Fruit fly (Drosophila melanogaster) whole organism, prepupa: ENCODE measurements around the gene Hus1-like.

Source experiments
- CG11762 ChIP-seq: fragments of 200-800 bp; sonication (Bioruptor generic); optimal IDR thresholded peaks from 3 replicates; lab custom pipeline; 2016; ENCODE audit warnings: missing biosample characterization, missing genetic modification characterization; ENCODE audit not compliant: insufficient read depth
- CG11902 ChIP-seq: fragments of 200-800 bp; sonication (Bioruptor generic); optimal IDR thresholded peaks from 3 replicates; lab custom pipeline; 2016; ENCODE audit warnings: missing biosample characterization, missing genetic modification characterization
- CG1621 ChIP-seq: fragments of 200-800 bp; sonication (Bioruptor generic); optimal IDR thresholded peaks from 3 replicates; lab custom pipeline; 2018; ENCODE audit warnings: missing biosample characterization, mild to moderate bottlenecking, missing genetic modification characterization
- CG16779 ChIP-seq: fragments of 200-800 bp; sonication (Bioruptor generic); optimal IDR thresholded peaks from 3 replicates; lab custom pipeline; 2017; ENCODE audit warnings: missing biosample characterization, mild to moderate bottlenecking, missing genetic modification characterization
- CG3032 ChIP-seq: fragments of 200-800 bp; optimal IDR thresholded peaks from 2 replicates; lab custom pipeline; 2019; ENCODE audit warnings: missing biosample characterization, mild to moderate bottlenecking, missing genetic modification characterization, moderate library complexity
- CG31627 ChIP-seq: fragments of 200-800 bp; sonication (Bioruptor generic); optimal IDR thresholded peaks from 3 replicates; lab custom pipeline; 2016; ENCODE audit warnings: missing biosample characterization, missing genetic modification characterization
- CG34406 ChIP-seq: fragments of 200-800 bp; sonication (Bioruptor generic); optimal IDR thresholded peaks from 3 replicates; lab custom pipeline; 2016; ENCODE audit warnings: missing biosample characterization, missing genetic modification characterization
- CG4318 ChIP-seq: fragments of 200-800 bp; sonication (Bioruptor generic); optimal IDR thresholded peaks from 3 replicates; lab custom pipeline; 2017; ENCODE audit warnings: missing biosample characterization, mild to moderate bottlenecking, missing genetic modification characterization
- CG6163 ChIP-seq: fragments of 200-800 bp; sonication (Bioruptor generic); IDR thresholded peaks from 3 replicates; pipeline ENCODE4 v1.3.6; 2022; ENCODE audit warnings: missing biosample characterization, missing genetic modification characterization
- CG6276 ChIP-seq: fragments of 200-800 bp; sonication (Bioruptor generic); optimal IDR thresholded peaks from 2 replicates; lab custom pipeline; 2017; ENCODE audit warnings: missing biosample characterization, mild to moderate bottlenecking, missing genetic modification characterization
- CG6792 ChIP-seq: fragments of 200-800 bp; sonication (Bioruptor generic); optimal IDR thresholded peaks from 3 replicates; lab custom pipeline; 2016; ENCODE audit warnings: missing biosample characterization, missing genetic modification characterization
- CG6854 ChIP-seq: fragments of 200-800 bp; sonication (Bioruptor generic); optimal IDR thresholded peaks from 2 replicates; lab custom pipeline; 2017; ENCODE audit warnings: missing biosample characterization, mild to moderate bottlenecking, missing genetic modification characterization
- CG7368 ChIP-seq: fragments of 200-800 bp; sonication (Bioruptor generic); optimal IDR thresholded peaks from 3 replicates; lab custom pipeline; 2016; ENCODE audit warnings: missing biosample characterization, missing genetic modification characterization
- CG8119 ChIP-seq: fragments of 200-800 bp; sonication (Bioruptor generic); IDR thresholded peaks from 3 replicates; pipeline ENCODE4 v1.3.6; 2022; ENCODE audit warnings: missing biosample characterization, missing genetic modification characterization
- Eip75B ChIP-seq: fragments of 200-800 bp; sonication (Bioruptor generic); optimal IDR thresholded peaks from 3 replicates; lab custom pipeline; 2016; ENCODE audit warnings: missing biosample characterization, missing genetic modification characterization
- Eip78C ChIP-seq: fragments of 200-800 bp; sonication (Bioruptor generic); peaks from one replicate; lab custom pipeline; 2016; ENCODE audit warnings: missing biosample characterization, missing genetic modification characterization
- Eip93F ChIP-seq: fragments of 200-800 bp; sonication (Bioruptor generic); optimal IDR thresholded peaks from 2 replicates; lab custom pipeline; 2016; ENCODE audit warnings: missing biosample characterization, mild to moderate bottlenecking, missing genetic modification characterization
- Ets96B ChIP-seq: fragments of 200-800 bp; optimal IDR thresholded peaks from 2 replicates; lab custom pipeline; 2019; ENCODE audit warnings: missing biosample characterization, mild to moderate bottlenecking, missing genetic modification characterization, moderate library complexity
- Gug ChIP-seq: fragments of 200-800 bp; sonication (Bioruptor generic); IDR thresholded peaks from 2 replicates; pipeline ENCODE4 v1.3.6; 2022; ENCODE audit warnings: missing biosample characterization, missing genetic modification characterization
- Met ChIP-seq: fragments of 200-800 bp; sonication (Bioruptor generic); optimal IDR thresholded peaks from 3 replicates; lab custom pipeline; 2016; ENCODE audit warnings: missing biosample characterization, missing genetic modification characterization
- OdsH ChIP-seq: fragments of 200-800 bp; sonication (Bioruptor generic); optimal IDR thresholded peaks from 3 replicates; lab custom pipeline; 2016; ENCODE audit warnings: missing biosample characterization, missing genetic modification characterization
- Sox14 ChIP-seq: fragments of 200-800 bp; sonication (Bioruptor generic); optimal IDR thresholded peaks from 3 replicates; lab custom pipeline; 2016; ENCODE audit warnings: missing biosample characterization, missing genetic modification characterization
- cyc ChIP-seq: fragments of 200-800 bp; sonication (Bioruptor generic); optimal IDR thresholded peaks from 3 replicates; lab custom pipeline; 2016; ENCODE audit warnings: missing biosample characterization, missing genetic modification characterization
- eg ChIP-seq: fragments of 200-800 bp; sonication (Bioruptor generic); IDR thresholded peaks from 3 replicates; pipeline ENCODE4 v1.3.6; 2022; ENCODE audit warnings: missing biosample characterization, missing genetic modification characterization
- esn ChIP-seq: fragments of 200-800 bp; sonication (Bioruptor generic); optimal IDR thresholded peaks from 2 replicates; lab custom pipeline; 2016; ENCODE audit warnings: missing biosample characterization, mild to moderate bottlenecking, missing genetic modification characterization, moderate library complexity
- fd59A ChIP-seq: fragments of 200-800 bp; sonication (Bioruptor generic); optimal IDR thresholded peaks from 2 replicates; lab custom pipeline; 2017; ENCODE audit warnings: missing biosample characterization, mild to moderate bottlenecking, missing genetic modification characterization, missing genetic modification reagents
- fkh ChIP-seq: fragments of 200-800 bp; sonication (Bioruptor generic); optimal IDR thresholded peaks from 3 replicates; lab custom pipeline; 2017; ENCODE audit warnings: missing biosample characterization, mild to moderate bottlenecking, missing genetic modification characterization, moderate library complexity
- lz ChIP-seq: fragments of 200-800 bp; sonication (Bioruptor generic); optimal IDR thresholded peaks from 3 replicates; lab custom pipeline; 2016; ENCODE audit warnings: missing biosample characterization, missing genetic modification characterization
- net ChIP-seq: fragments of 200-800 bp; sonication (Bioruptor generic); optimal IDR thresholded peaks from 3 replicates; lab custom pipeline; 2016; ENCODE audit warnings: missing biosample characterization, missing genetic modification characterization
- salr ChIP-seq, 2 experiments: fragments of 200-800 bp; sonication (Bioruptor generic); optimal IDR thresholded peaks; 3 replicates each; lab custom pipeline; 2016 to 2018; ENCODE audit warnings: missing biosample characterization in 2 of 2, missing genetic modification characterization in 2 of 2, mild to moderate bottlenecking in 1 of 2
- ss ChIP-seq, 2 experiments: fragments of 200-800 bp; sonication (Bioruptor generic); optimal IDR thresholded peaks; 2 replicates in 1 of 2; 3 replicates in 1 of 2; lab custom pipeline; 2017 to 2018; ENCODE audit warnings: mild to moderate bottlenecking in 2 of 2, missing biosample characterization in 2 of 2, missing genetic modification characterization in 2 of 2, moderate library complexity in 1 of 2
- topi ChIP-seq: fragments of 200-800 bp; sonication (Bioruptor generic); optimal IDR thresholded peaks from 3 replicates; lab custom pipeline; 2016; ENCODE audit warnings: missing biosample characterization, missing genetic modification characterization
- vri ChIP-seq: fragments of 200-800 bp; sonication (Bioruptor generic); optimal IDR thresholded peaks from 3 replicates; lab custom pipeline; 2016; ENCODE audit warnings: missing biosample characterization, mild to moderate bottlenecking, missing genetic modification characterization

Hus1-like gene

DNA sequence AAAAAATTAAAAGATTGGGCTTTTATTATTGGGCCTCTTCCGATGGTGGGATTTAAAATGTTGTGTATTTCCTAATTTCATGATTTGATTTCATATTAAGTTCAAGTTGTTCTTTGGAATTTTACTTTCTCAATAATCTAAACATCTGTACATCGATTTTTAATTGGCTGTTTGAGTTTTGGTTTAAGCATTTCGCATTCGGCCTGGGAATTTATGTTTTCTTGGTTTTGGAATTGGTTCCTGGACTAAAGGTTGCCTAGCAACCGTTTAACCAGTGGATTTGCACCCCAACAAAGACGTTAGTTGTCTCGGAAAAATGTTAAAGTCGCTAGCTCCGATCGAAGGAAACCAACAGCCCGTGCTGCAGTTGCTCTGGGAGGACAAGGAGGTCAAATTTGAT is 4.1 kb upstream of the Hus1-like start, which contains the start of gene BBS5:
BBS5 (plus strand) TSS at position 301 of the 400 bp plus-strand sequence.
- no peak for TF ChIP-seq CG16779 (tag; lab: Kevin White, UChicago)
- no peak for TF ChIP-seq topi (GFP tag; lab: Kevin White, UChicago)
- TF ChIP-seq CG11762 (GFP tag; lab: Kevin White, UChicago), result no peak
- TF ChIP-seq eg (GFP tag; lab: Robert Waterston, UW), result no peak
- TF ChIP-seq Ets96B (tag; lab: Kevin White, UChicago), result no peak
- no peak for TF ChIP-seq CG1621 (tag; lab: Kevin White, UChicago)
- no peak for TF ChIP-seq net
- TF ChIP-seq OdsH (GFP tag; lab: Kevin White, UChicago), result no peak
- no peak for TF ChIP-seq Eip78C (GFP tag; lab: Kevin White, UChicago)
- no peak for TF ChIP-seq Eip75B (GFP tag; lab: Kevin White, UChicago)
- TF ChIP-seq CG7368 (GFP tag; lab: Kevin White, UChicago), result no peak
- no peak for TF ChIP-seq CG6276 (GFP tag; lab: Kevin White, UChicago)
- TF ChIP-seq ss (GFP tag; optimal IDR thresholded peaks at IDR 0.05; lab: Kevin White, UChicago), result no peak
- no peak for TF ChIP-seq CG4318
- no peak for TF ChIP-seq fd59A (GFP tag; lab: Kevin White, UChicago)
- TF ChIP-seq CG6854, result no peak
- TF ChIP-seq Met (GFP tag; lab: Kevin White, UChicago), result no peak

DNA sequence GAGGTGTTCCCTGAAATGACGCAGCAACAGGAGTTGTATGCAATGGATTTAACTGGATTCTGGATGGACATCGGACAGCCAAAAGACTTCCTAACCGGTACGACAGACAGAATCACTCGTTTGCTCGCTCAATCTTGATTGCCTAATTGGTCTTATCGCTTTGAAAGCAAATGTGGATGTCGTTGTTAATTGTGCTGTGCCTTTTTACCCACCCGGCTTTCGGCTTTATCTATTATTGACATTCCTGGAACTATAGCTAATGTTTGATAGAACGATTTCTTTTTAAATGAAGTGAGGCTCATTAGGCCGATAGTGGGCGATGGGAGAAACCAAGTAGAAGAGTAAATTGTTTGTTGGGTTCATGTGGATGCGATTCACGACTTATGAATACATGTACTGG is 2.8 kb upstream of the Hus1-like start:
- TF ChIP-seq net (no peak), fkh (peak; percentile 45), CG31627 (GFP tag; lab: Kevin White, UChicago) (no peak), ss (GFP tag; optimal IDR thresholded peaks at IDR 0.05; lab: Kevin White, UChicago) (no peak), CG11762 (GFP tag; lab: Kevin White, UChicago) (no peak)

DNA sequence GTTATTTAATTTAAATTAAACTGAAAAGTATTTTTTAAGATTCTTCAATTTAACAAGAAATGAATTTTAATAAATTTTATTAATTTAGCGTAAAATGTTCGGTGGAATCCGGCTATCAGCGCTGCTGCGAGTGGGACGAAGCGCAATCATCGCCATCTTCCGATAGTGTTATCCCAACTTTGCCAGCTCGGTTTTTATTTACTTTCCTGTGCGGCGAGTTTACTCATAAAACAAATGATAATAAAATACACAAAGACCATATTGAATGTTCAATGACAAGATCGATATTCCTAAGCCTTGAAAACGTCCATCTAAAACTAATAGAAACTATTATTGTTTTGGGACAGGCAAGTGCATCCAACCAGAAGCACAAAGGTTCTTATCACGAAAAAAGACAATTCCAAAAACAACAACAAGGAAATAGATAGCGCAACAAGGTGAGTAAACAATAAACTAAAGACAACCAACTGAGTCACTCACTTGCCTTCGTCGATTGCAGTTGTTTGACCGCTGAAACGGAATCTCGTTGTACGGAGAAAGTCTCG is 1.3 kb upstream of the Hus1-like start:
- TF ChIP-seq fkh (peak; percentile 99), topi (GFP tag; lab: Kevin White, UChicago) (peak; percentile 32), CG34406 (GFP tag; lab: Kevin White, UChicago) (peak; percentile 29), CG6163 (peak; percentile 63; the same call in 2 of the 3 replicates), salr (GFP tag; optimal IDR thresholded peaks at IDR 0.05; lab: Kevin White, UChicago) (peak in 1 of 2 experiments; percentile 21), cyc (GFP tag; lab: Kevin White, UChicago) (peak; percentile 36), CG16779 (tag; lab: Kevin White, UChicago) (no peak), vri (GFP tag; lab: Kevin White, UChicago) (peak; percentile 54), lz (GFP tag; lab: Kevin White, UChicago) (peak; percentile 44), Eip93F (GFP tag; lab: Kevin White, UChicago) (no peak), CG11902 (GFP tag; lab: Kevin White, UChicago) (peak; percentile 2), CG8119 (GFP tag; lab: Robert Waterston, UW) (peak; percentile 31; the same call in 1 of the 3 replicates), Sox14 (GFP tag; lab: Kevin White, UChicago) (peak; percentile 63), net (no peak), ss (GFP tag; optimal IDR thresholded peaks at IDR 0.05; lab: Kevin White, UChicago) (peak; percentile 46 to 67), CG6854 (peak; percentile 37), esn (GFP tag; lab: Kevin White, UChicago) (peak; percentile 45), eg (GFP tag; lab: Robert Waterston, UW) (no peak; the same call in 2 of the 3 replicates), CG6792 (GFP tag; lab: Kevin White, UChicago) (no peak), Gug (no peak), CG31627 (GFP tag; lab: Kevin White, UChicago) (peak; percentile 31), CG3032 (peak; percentile 50), Eip78C (GFP tag; lab: Kevin White, UChicago) (no peak)
- TF ChIP-seq, all 60 proteins: peak for 16
